Fruit fly (Drosophila melanogaster) whole organism, embryonic: ENCODE data around the gene CG32202.

Experiments
- ATbp ChIP-seq: fragments of 200-800 bp; sonication (Bioruptor generic); optimal IDR thresholded peaks from 2 replicates; lab custom pipeline; 2017; ENCODE audit warnings: missing biosample characterization, mild to moderate bottlenecking, missing genetic modification characterization, missing genetic modification reagents
- Atf-2 ChIP-seq: fragments of 200-800 bp; sonication (Bioruptor generic); optimal IDR thresholded peaks from 2 replicates; lab custom pipeline; 2016; ENCODE audit warnings: missing biosample characterization, missing genetic modification characterization
- Bdp1 ChIP-seq: fragments of 200-800 bp; sonication (Bioruptor generic); optimal IDR thresholded peaks from 3 replicates; lab custom pipeline; 2016; ENCODE audit warnings: missing biosample characterization, missing genetic modification characterization
- Bgb ChIP-seq: fragments of 200-800 bp; sonication (Bioruptor generic); IDR thresholded peaks from 2 replicates; pipeline ENCODE4 v1.3.6; 2022; ENCODE audit warnings: missing biosample characterization, missing genetic modification characterization; ENCODE audit not compliant: partially characterized antibody
- CG10147 ChIP-seq: fragments of 200-800 bp; sonication (Bioruptor generic); optimal IDR thresholded peaks from 2 replicates; lab custom pipeline; 2019; ENCODE audit warnings: missing biosample characterization, mild to moderate bottlenecking, missing genetic modification characterization, moderate library complexity
- CG10543 ChIP-seq: fragments of 200-800 bp; sonication (Bioruptor generic); optimal IDR thresholded peaks from 3 replicates; lab custom pipeline; 2017; ENCODE audit warnings: missing biosample characterization, mild to moderate bottlenecking, missing genetic modification characterization, moderate library complexity
- CG12071 ChIP-seq: fragments of 200-800 bp; sonication (Bioruptor generic); optimal IDR thresholded peaks from 3 replicates; lab custom pipeline; 2018; ENCODE audit warnings: missing biosample characterization, mild to moderate bottlenecking, missing genetic modification characterization
- CG13894 ChIP-seq: fragments of 200-800 bp; sonication (Bioruptor generic); optimal IDR thresholded peaks from 3 replicates; lab custom pipeline; 2018; ENCODE audit warnings: missing biosample characterization, mild to moderate bottlenecking, missing genetic modification characterization, moderate library complexity
- CG15514 ChIP-seq: fragments of 200-800 bp; sonication (Bioruptor generic); optimal IDR thresholded peaks from 3 replicates; lab custom pipeline; 2017; ENCODE audit warnings: missing biosample characterization, missing genetic modification characterization, mild to moderate bottlenecking, moderate library complexity, missing genetic modification reagents
- CG1603 ChIP-seq: fragments of 200-800 bp; sonication (Bioruptor generic); optimal IDR thresholded peaks from 2 replicates; lab custom pipeline; 2019; ENCODE audit warnings: missing biosample characterization, mild to moderate bottlenecking, missing genetic modification characterization, moderate library complexity
- CG18619 ChIP-seq: fragments of 200-800 bp; sonication (Bioruptor generic); optimal IDR thresholded peaks from 3 replicates; lab custom pipeline; 2017; ENCODE audit warnings: missing biosample characterization, mild to moderate bottlenecking, missing genetic modification characterization
- CG2129 ChIP-seq: fragments of 200-800 bp; sonication (Bioruptor generic); IDR thresholded peaks from 2 replicates; pipeline ENCODE4 v1.3.6; 2022; ENCODE audit warnings: missing biosample characterization, missing genetic modification characterization; ENCODE audit not compliant: partially characterized antibody
- CG2202 ChIP-seq: fragments of 200-800 bp; sonication (Bioruptor generic); optimal IDR thresholded peaks from 2 replicates; lab custom pipeline; 2018; ENCODE audit warnings: missing biosample characterization, mild to moderate bottlenecking, missing genetic modification characterization
- CG3995 ChIP-seq: fragments of 200-800 bp; sonication (Bioruptor generic); optimal IDR thresholded peaks from 3 replicates; lab custom pipeline; 2016; ENCODE audit warnings: missing biosample characterization, missing genetic modification characterization
- CG4404 ChIP-seq: fragments of 200-800 bp; sonication (Bioruptor generic); IDR thresholded peaks from 2 replicates; pipeline ENCODE4 v1.3.6; 2022; ENCODE audit warnings: missing biosample characterization, missing genetic modification characterization
- CG4854 ChIP-seq: fragments of 200-800 bp; sonication (Bioruptor generic); optimal IDR thresholded peaks from 2 replicates; lab custom pipeline; 2016; ENCODE audit warnings: missing biosample characterization, missing genetic modification characterization, inconsistent platforms
- CG6272 ChIP-seq: fragments of 200-800 bp; sonication (Bioruptor generic); IDR thresholded peaks from 2 replicates; pipeline ENCODE4 v1.3.6; 2022; ENCODE audit warnings: missing biosample characterization, missing genetic modification characterization
- CG6813 ChIP-seq: fragments of 200-800 bp; sonication (Bioruptor generic); optimal IDR thresholded peaks from 2 replicates; lab custom pipeline; 2017; ENCODE audit warnings: missing biosample characterization, missing genetic modification characterization, mild to moderate bottlenecking, moderate library complexity, missing genetic modification reagents
- CG9437 ChIP-seq: fragments of 200-800 bp; sonication (Bioruptor generic); optimal IDR thresholded peaks from 2 replicates; lab custom pipeline; 2018; ENCODE audit warnings: missing biosample characterization, mild to moderate bottlenecking, missing genetic modification characterization
- Deaf1 ChIP-seq: fragments of 200-800 bp; optimal IDR thresholded peaks from 3 replicates; lab custom pipeline; 2019; ENCODE audit warnings: missing biosample characterization, mild to moderate bottlenecking, missing genetic modification characterization, moderate library complexity
- H15 ChIP-seq: fragments of 200-800 bp; sonication (Bioruptor generic); IDR thresholded peaks from 3 replicates; pipeline ENCODE4 v1.3.6; 2022; ENCODE audit warnings: missing biosample characterization, missing genetic modification characterization
- HLH54F ChIP-seq: fragments of 200-800 bp; sonication (Bioruptor generic); optimal IDR thresholded peaks from 3 replicates; lab custom pipeline; 2016; ENCODE audit warnings: missing biosample characterization, missing genetic modification characterization
- Hr39 ChIP-seq: fragments of >200 bp; optimal IDR thresholded peaks from 2 replicates; lab custom pipeline; 2017
- Hsf ChIP-seq: fragments of 200-800 bp; sonication (Bioruptor generic); optimal IDR thresholded peaks from 3 replicates; lab custom pipeline; 2016; ENCODE audit warnings: missing biosample characterization, missing genetic modification characterization
- Lpt ChIP-seq: fragments of >200 bp; optimal IDR thresholded peaks from 2 replicates; lab custom pipeline; 2018; ENCODE audit warnings: missing biosample characterization, missing genetic modification characterization
- Med ChIP-seq: fragments of 200-800 bp; sonication (Bioruptor generic); peaks from one replicate; lab custom pipeline; 2016; ENCODE audit warnings: missing biosample characterization, missing genetic modification characterization, mild to moderate bottlenecking, inconsistent platforms, moderate library complexity
- Mrtf ChIP-seq: fragments of 200-800 bp; sonication (Bioruptor generic); IDR thresholded peaks from 3 replicates; pipeline ENCODE4 v1.3.6; 2022; ENCODE audit warnings: missing biosample characterization, missing genetic modification characterization
- NFAT ChIP-seq: fragments of 200-800 bp; sonication (Bioruptor generic); IDR thresholded peaks from 2 replicates; pipeline ENCODE4 v1.3.6; 2022; ENCODE audit warnings: missing biosample characterization, missing genetic modification characterization
- Nf-YB ChIP-seq: fragments of 200-800 bp; sonication (Bioruptor generic); optimal IDR thresholded peaks from 3 replicates; lab custom pipeline; 2019; ENCODE audit warnings: missing biosample characterization, mild to moderate bottlenecking, missing genetic modification characterization, moderate library complexity
- Optix ChIP-seq: fragments of 200-800 bp; sonication (Bioruptor generic); IDR thresholded peaks from 3 replicates; pipeline ENCODE4 v1.3.6; 2022; ENCODE audit warnings: missing biosample characterization, missing genetic modification characterization
- PHDP ChIP-seq: fragments of 200-800 bp; sonication (Bioruptor generic); optimal IDR thresholded peaks from 3 replicates; lab custom pipeline; 2018; ENCODE audit warnings: missing biosample characterization, mild to moderate bottlenecking, missing genetic modification characterization, moderate library complexity
- Poxn ChIP-seq: fragments of 200-800 bp; sonication (Bioruptor generic); IDR thresholded peaks from 2 replicates; pipeline ENCODE4 v1.3.6; 2022; ENCODE audit warnings: missing biosample characterization, missing genetic modification characterization
- Six4 ChIP-seq: fragments of 200-800 bp; sonication (Bioruptor generic); optimal IDR thresholded peaks from 2 replicates; lab custom pipeline; 2016; ENCODE audit warnings: missing biosample characterization, missing genetic modification characterization
- Sox100B ChIP-seq: fragments of 200-800 bp; sonication (Bioruptor generic); optimal IDR thresholded peaks from 3 replicates; lab custom pipeline; 2018; ENCODE audit warnings: missing biosample characterization, mild to moderate bottlenecking, missing genetic modification characterization
- Spps ChIP-seq: fragments of 200-800 bp; sonication (Bioruptor generic); optimal IDR thresholded peaks from 2 replicates; lab custom pipeline; 2018; ENCODE audit warnings: missing biosample characterization, mild to moderate bottlenecking, missing genetic modification characterization
- Stat92E ChIP-seq, 3 experiments: fragments of >200 bp in 2 of 3; fragments of 200-800 bp in 1 of 3; sonication (Bioruptor generic) in 1 of 3; optimal IDR thresholded peaks; 2 replicates each; lab custom pipeline; 2017 to 2019; ENCODE audit warnings: missing biosample characterization in 3 of 3, missing genetic modification characterization in 3 of 3, mild to moderate bottlenecking in 1 of 3, moderate library complexity in 1 of 3
- Taf1 ChIP-seq: fragments of 200-800 bp; sonication (Bioruptor generic); IDR thresholded peaks from 2 replicates; pipeline ENCODE4 v1.3.6; 2022; ENCODE audit warnings: missing biosample characterization, missing genetic modification characterization
- Vsx1 ChIP-seq: fragments of 200-800 bp; sonication (Bioruptor generic); optimal IDR thresholded peaks from 2 replicates; lab custom pipeline; 2017; ENCODE audit warnings: missing biosample characterization, mild to moderate bottlenecking, missing genetic modification characterization, missing genetic modification reagents
- Xbp1 ChIP-seq: fragments of 200-800 bp; sonication (Bioruptor generic); optimal IDR thresholded peaks from 3 replicates; lab custom pipeline; 2016; ENCODE audit warnings: missing biosample characterization, mild to moderate bottlenecking, missing genetic modification characterization
- YL-1 ChIP-seq: fragments of 200-800 bp; sonication (Bioruptor generic); optimal IDR thresholded peaks from 3 replicates; lab custom pipeline; 2017; ENCODE audit warnings: missing biosample characterization, mild to moderate bottlenecking, missing genetic modification characterization
- ap ChIP-seq: fragments of 200-800 bp; sonication (Bioruptor generic); IDR thresholded peaks from 2 replicates; pipeline ENCODE4 v1.3.6; 2022; ENCODE audit warnings: missing biosample characterization, missing genetic modification characterization
- ato ChIP-seq: fragments of 200-800 bp; sonication (Bioruptor generic); IDR thresholded peaks from 2 replicates; pipeline ENCODE4 v1.3.6; 2022; ENCODE audit warnings: missing biosample characterization, missing genetic modification characterization; ENCODE audit not compliant: partially characterized antibody
- ems ChIP-seq: fragments of 200-800 bp; sonication (Bioruptor generic); optimal IDR thresholded peaks from 3 replicates; lab custom pipeline; 2016; ENCODE audit warnings: missing biosample characterization, missing genetic modification characterization
- esg ChIP-seq: fragments of 200-800 bp; sonication (Bioruptor generic); conservative IDR thresholded peaks from 2 replicates; pipeline ENCODE4 v1.3.6; 2022; ENCODE audit warnings: missing biosample characterization, missing genetic modification characterization
- gem ChIP-seq: fragments of 200-800 bp; sonication (Bioruptor generic); optimal IDR thresholded peaks from 2 replicates; lab custom pipeline; 2019; ENCODE audit warnings: missing biosample characterization, mild to moderate bottlenecking, missing genetic modification characterization, moderate library complexity
- org-1 ChIP-seq: fragments of 200-800 bp; sonication (Bioruptor generic); optimal IDR thresholded peaks from 2 replicates; lab custom pipeline; 2017; ENCODE audit warnings: missing biosample characterization, missing genetic modification characterization
- otp ChIP-seq: fragments of 200-800 bp; sonication (Bioruptor generic); IDR thresholded peaks from 3 replicates; pipeline ENCODE4, ENCODE4 v1.3.6; 2022; ENCODE audit warnings: missing biosample characterization, missing genetic modification characterization
- pb ChIP-seq: fragments of 200-800 bp; sonication (Bioruptor generic); optimal IDR thresholded peaks from 3 replicates; lab custom pipeline; 2016; ENCODE audit warnings: missing biosample characterization, missing genetic modification characterization
- scrt ChIP-seq: fragments of 200-800 bp; sonication (Bioruptor generic); optimal IDR thresholded peaks from 2 replicates; lab custom pipeline; 2018; ENCODE audit warnings: missing biosample characterization, mild to moderate bottlenecking, missing genetic modification characterization, moderate library complexity
- tna ChIP-seq: fragments of 200-800 bp; sonication (Bioruptor generic); IDR thresholded peaks from 2 replicates; pipeline ENCODE4 v1.3.6; 2022; ENCODE audit warnings: missing biosample characterization, missing genetic modification characterization; ENCODE audit not compliant: partially characterized antibody
- trem ChIP-seq: fragments of 200-800 bp; optimal IDR thresholded peaks from 3 replicates; lab custom pipeline; 2019; ENCODE audit warnings: missing biosample characterization, mild to moderate bottlenecking, missing genetic modification characterization, moderate library complexity
- twi ChIP-seq: fragments of 200-800 bp; optimal IDR thresholded peaks from 2 replicates; lab custom pipeline; 2019; ENCODE audit warnings: missing biosample characterization, mild to moderate bottlenecking, missing genetic modification characterization, moderate library complexity

Gene CG32202

dm6 chr3L:18683846-18684245 is 1.9 kb downstream of the CG32202 start, which contains the start of gene Chmp1 (continued):
- TF ChIP-seq CG10147 (GFP tag; lab: Kevin White, UChicago) (no peak), ato (GFP tag; lab: Robert Waterston, UW) (no peak), CG2202 (tag; lab: Kevin White, UChicago) (no peak), Mrtf (no peak), CG6272 (GFP tag; lab: Robert Waterston, UW) (no peak), Vsx1 (GFP tag; lab: Kevin White, UChicago) (no peak), NFAT (no peak), Nf-YB (GFP tag; lab: Kevin White, UChicago) (no peak), ATbp (GFP tag; lab: Kevin White, UChicago) (no peak), Deaf1 (tag; lab: Kevin White, UChicago) (no peak), Six4 (GFP tag; lab: Kevin White, UChicago) (no peak), CG2129 (no peak), Spps (tag; lab: Kevin White, UChicago) (no peak), ems (GFP tag; lab: Kevin White, UChicago) (no peak), Xbp1 (GFP tag; lab: Kevin White, UChicago) (no peak), pb (GFP tag; lab: Kevin White, UChicago) (no peak), Hr39 (lab: Kevin White, UChicago) (no peak), CG13894 (no peak), Optix (GFP tag; lab: Robert Waterston, UW) (no peak), trem (tag; lab: Kevin White, UChicago) (peak; percentile 57), HLH54F (GFP tag; lab: Kevin White, UChicago) (no peak), Lpt (GFP tag; lab: Kevin White, UChicago) (no peak), YL-1 (GFP tag; lab: Kevin White, UChicago) (peak; percentile 85), CG10543 (GFP tag; lab: Kevin White, UChicago) (no peak), org-1 (no peak), tna (GFP tag; lab: Robert Waterston, UW) (no peak), CG12071 (GFP tag; lab: Kevin White, UChicago) (no peak), CG6813 (GFP tag; lab: Kevin White, UChicago) (no peak), H15 (GFP tag; lab: Robert Waterston, UW) (no peak), Sox100B (GFP tag; lab: Kevin White, UChicago) (no peak), CG4854 (GFP tag; lab: Kevin White, UChicago) (no peak), gem (tag; lab: Kevin White, UChicago) (no peak), twi (tag; lab: Kevin White, UChicago) (no peak), CG18619 (GFP tag; lab: Kevin White, UChicago) (no peak), CG9437 (GFP tag; lab: Kevin White, UChicago) (no peak), CG4404 (GFP tag; lab: Robert Waterston, UW) (no peak), Bdp1 (GFP tag; lab: Kevin White, UChicago) (no peak), Taf1 (no peak), Atf-2 (GFP tag; lab: Kevin White, UChicago) (no peak), Hsf (no peak), esg (GFP tag; lab: Robert Waterston, UW) (no peak), CG15514 (GFP tag; lab: Kevin White, UChicago) (peak; percentile 66), ap (no peak), Bgb (GFP tag; lab: Robert Waterston, UW) (peak; percentile 53; the same call in 1 of the 2 replicates), CG1603 (tag; lab: Kevin White, UChicago) (peak; percentile 21), Med (GFP tag; lab: Kevin White, UChicago) (no peak), PHDP (tag; lab: Kevin White, UChicago) (no peak), Stat92E (GFP tag; optimal IDR thresholded peaks at IDR 0.05; lab: Kevin White, UChicago) (no peak), scrt (no peak), Poxn (GFP tag; lab: Robert Waterston, UW) (no peak), CG3995 (GFP tag; lab: Kevin White, UChicago) (peak; percentile 75), otp (GFP tag; lab: Robert Waterston, UW) (no peak)
